Worm (Caenorhabditis elegans) whole organism, mixed stage, embryonic: ENCODE results near the gene C02B8.6.

ENCODE experiments used
- bed-3 ChIP-seq: fragments of 200-800 bp; sonication (Bioruptor generic); optimal IDR thresholded peaks from 3 replicates; lab custom pipeline; 2018; ENCODE audit warnings: mild to moderate bottlenecking, missing genetic modification characterization, moderate library complexity, missing compliant biosample characterization
- blmp-1 ChIP-seq: fragments of 150-350 bp; optimal IDR thresholded peaks from 2 replicates; lab custom pipeline; 2014; ENCODE audit warnings: missing biosample characterization, missing genetic modification characterization
- ceh-83 ChIP-seq: fragments of 200-800 bp; sonication (Bioruptor generic); optimal IDR thresholded peaks from 2 replicates; lab custom pipeline; 2018; ENCODE audit warnings: mild to moderate bottlenecking, missing genetic modification characterization, missing compliant biosample characterization
- ces-1 ChIP-seq: fragments of 150-350 bp; optimal IDR thresholded peaks from 2 replicates; lab custom pipeline; 2014; ENCODE audit warnings: missing biosample characterization, missing genetic modification reagents, missing genetic modification characterization
- elt-1 ChIP-seq: sonication (generic microtip); optimal IDR thresholded peaks from 2 replicates; lab custom pipeline; 2017; ENCODE audit warnings: missing genetic modification characterization, mild to moderate bottlenecking, missing compliant biosample characterization, antibody characterized with exemption, moderate library complexity, borderline replicate concordance; ENCODE audit not compliant: insufficient read depth
- lin-32 ChIP-seq: fragments of 200-800 bp; sonication (Bioruptor generic); optimal IDR thresholded peaks from 2 replicates; lab custom pipeline; 2018; ENCODE audit warnings: mild to moderate bottlenecking, missing genetic modification characterization, missing compliant biosample characterization
- lsy-2 ChIP-seq: fragments of 150-350 bp; optimal IDR thresholded peaks from 2 replicates; lab custom pipeline; 2014; ENCODE audit warnings: missing biosample characterization, missing genetic modification characterization
- mab-5 ChIP-seq: fragments of 150-350 bp; optimal IDR thresholded peaks from 2 replicates; lab custom pipeline; 2014; ENCODE audit warnings: missing biosample characterization, missing genetic modification characterization
- mep-1 ChIP-seq: fragments of 150-350 bp; optimal IDR thresholded peaks from 2 replicates; lab custom pipeline; 2017; ENCODE audit warnings: missing biosample characterization, missing genetic modification reagents, missing genetic modification characterization, inconsistent platforms
- nhr-12 ChIP-seq: fragments of 150-350 bp; optimal IDR thresholded peaks from 2 replicates; lab custom pipeline; 2014; ENCODE audit warnings: missing biosample characterization, missing genetic modification characterization
- sptf-1 ChIP-seq: sonication (generic microtip); optimal IDR thresholded peaks from 2 replicates; lab custom pipeline; 2017; ENCODE audit warnings: mild to moderate bottlenecking, missing genetic modification characterization, moderate library complexity, missing compliant biosample characterization
- unc-62 ChIP-seq: fragments of 150-350 bp; optimal IDR thresholded peaks from 2 replicates; lab custom pipeline; 2014; ENCODE audit warnings: missing biosample characterization, missing genetic modification reagents, missing genetic modification characterization
- ztf-11 ChIP-seq: fragments of 150-350 bp; optimal IDR thresholded peaks from 2 replicates; lab custom pipeline; 2014; ENCODE audit warnings: missing biosample characterization, missing genetic modification characterization

ce11 chrX:8086725-8087641, 49.1 kb downstream of the C02B8.6 start:
- TF ChIP-seq bed-3 (GFP tag; lab: Kevin White, UChicago) (no peak), mab-5 (tag; lab: Kevin White, UChicago) (no peak), ceh-83 (GFP tag; lab: Kevin White, UChicago) (no peak), ztf-11 (tag; lab: Kevin White, UChicago) (no peak), nhr-12 (tag; lab: Kevin White, UChicago) (no peak), sptf-1 (tag; lab: Kevin White, UChicago) (no peak), blmp-1 (no peak), mep-1 (tag; lab: Kevin White, UChicago) (no peak), lsy-2 (tag; lab: Kevin White, UChicago) (no peak), elt-1 (tag; lab: Kevin White, UChicago) (peak; percentile 65), lin-32 (no peak), unc-62 (GFP tag; lab: Kevin White, UChicago) (no peak), ces-1 (GFP tag; lab: Kevin White, UChicago) (no peak)
